Worm (Caenorhabditis elegans): ENCODE data around the gene idpb-5.

The idpb-5 gene

ce11 chrV:11829282-11829681 is 10.0 kb upstream of the idpb-5 start, which contains the start of gene col-158:
Gene col-158, plus strand, starts transcription at chrV:11829582.
- no peak for TF ChIP-seq F23B12.7 (tag; optimal IDR thresholded peaks at IDR 0.05; ENCODE audit: insufficient read depth)
- no peak for TF ChIP-seq ccch-3 (GFP tag; optimal IDR thresholded peaks at IDR 0.05)

- no peak for TF ChIP-seq nhr-90 (tag; optimal IDR thresholded peaks at IDR 0.05)
- TF ChIP-seq hsf-1 (GFP tag; IDR thresholded peaks at IDR 0.05), result no peak
- TF ChIP-seq ceh-27 (GFP tag; optimal IDR thresholded peaks at IDR 0.05), result no peak
- TF ChIP-seq him-1 (tag; optimal IDR thresholded peaks at IDR 0.05), result no peak
- TF ChIP-seq efl-1 (GFP tag; optimal IDR thresholded peaks at IDR 0.05), result no peak
- no peak for TF ChIP-seq rpc-1 (optimal IDR thresholded peaks at IDR 0.05)
- no peak for TF ChIP-seq rpc-1 (tag; optimal IDR thresholded peaks at IDR 0.05)
- TF ChIP-seq tlf-1 (GFP tag; optimal IDR thresholded peaks at IDR 0.05), result no peak
- no peak for TF ChIP-seq Y79H2A.3 (GFP tag; conservative IDR thresholded peaks at IDR 0.05)
- TF ChIP-seq hrde-1 (tag; optimal IDR thresholded peaks at IDR 0.05; ENCODE audit: borderline replicate concordance), result no peak
- no peak for TF ChIP-seq F22D6.2 (tag; optimal IDR thresholded peaks at IDR 0.05)
- no peak for TF ChIP-seq snpc-1.1 (tag; optimal IDR thresholded peaks at IDR 0.05; ENCODE audit: insufficient read depth)
- TF ChIP-seq ets-4 (GFP tag; optimal IDR thresholded peaks at IDR 0.05), result no peak
- no peak for TF ChIP-seq hlh-26 (GFP tag; conservative IDR thresholded peaks at IDR 0.05)
- no peak for TF ChIP-seq mel-28 (tag; optimal IDR thresholded peaks at IDR 0.05; ENCODE audit: borderline replicate concordance)
- TF ChIP-seq sptf-2 (GFP tag; optimal IDR thresholded peaks at IDR 0.05), result no peak
- TF ChIP-seq madf-8 (GFP tag; conservative IDR thresholded peaks at IDR 0.05), result no peak
- TF ChIP-seq ztf-25 (GFP tag; IDR thresholded peaks at IDR 0.05), result no peak
- TF ChIP-seq snpc-1.3 (tag; optimal IDR thresholded peaks at IDR 0.05; ENCODE audit: insufficient read depth), result no peak
Observed at ce11 chrV:11833319-11833718, 6.0 kb upstream of the idpb-5 start, which contains the start of gene pho-8. Gene pho-8, plus strand, starts transcription at chrV:11833619.

- peak; percentile 10 for TF ChIP-seq K12H6.12 (tag; optimal IDR thresholded peaks at IDR 0.05)
- TF ChIP-seq F37B4.10 (GFP tag; IDR thresholded peaks at IDR 0.05), result no peak
Observed at ce11 chrV:11836073-11836472, 3.2 kb upstream of the idpb-5 start, which contains the start of gene R13H4.2. Gene R13H4.2, plus strand, starts transcription at chrV:11836391.

ce11 chrV:11843678-11844366 is 4.5 kb downstream of the idpb-5 start, which contains the start of gene nphp-4:
Gene nphp-4, minus strand, starts transcription at chrV:11843728.
- TF ChIP-seq atf-7 (tag; optimal IDR thresholded peaks at IDR 0.05) (no peak), lin-40 (tag; optimal IDR thresholded peaks at IDR 0.05) (no peak), madf-3 (GFP tag; IDR thresholded peaks at IDR 0.05) (no peak), sptf-2 (GFP tag; optimal IDR thresholded peaks at IDR 0.05) (no peak), ets-4 (GFP tag; optimal IDR thresholded peaks at IDR 0.05) (no peak), unc-62 (GFP tag; optimal IDR thresholded peaks at IDR 0.05) (no peak)

ce11 chrV:11844828-11845227 is 5.5 kb downstream of the idpb-5 start:
- TF ChIP-seq nhr-80 (tag; optimal IDR thresholded peaks at IDR 0.05) (peak; percentile 31), mcd-1 (GFP tag; IDR thresholded peaks at IDR 0.05) (0 out of 2 replicates have a peak, but pooled peaks have one; percentile 30), K11D2.4 (GFP tag; IDR thresholded peaks at IDR 0.05) (0 out of 2 replicates have a peak, but pooled peaks have one; percentile 48), ekl-4 (GFP tag; IDR thresholded peaks at IDR 0.05) (peak; percentile 42; the same call in 1 of the 2 replicates), ceh-91 (GFP tag; IDR thresholded peaks at IDR 0.05) (no peak), ztf-28 (GFP tag; IDR thresholded peaks at IDR 0.05) (no peak), dox-1 (GFP tag; IDR thresholded peaks at IDR 0.05) (peak; percentile 48; the same call in 1 of the 2 replicates), zfh-2 (GFP tag; conservative IDR thresholded peaks at IDR 0.05) (peak; percentile 88), tbp1 (GFP tag; optimal IDR thresholded peaks at IDR 0.05) (peak; percentile 5), K12H6.12 (tag; optimal IDR thresholded peaks at IDR 0.05) (peak; percentile 38), lin-54 (GFP tag; optimal IDR thresholded peaks at IDR 0.05) (no peak), hmg-1.2 (GFP tag; IDR thresholded peaks at IDR 0.05) (peak; percentile 45; the same call in 1 of the 2 replicates), akir-1 (GFP tag; optimal IDR thresholded peaks at IDR 0.05) (no peak), him-1 (tag; optimal IDR thresholded peaks at IDR 0.05) (no peak), ets-4 (GFP tag; optimal IDR thresholded peaks at IDR 0.05) (no peak), mel-28 (tag; optimal IDR thresholded peaks at IDR 0.05; ENCODE audit: borderline replicate concordance) (no peak), chd-7 (tag; optimal IDR thresholded peaks at IDR 0.05) (peak; percentile 12), dpff-1 (tag; optimal IDR thresholded peaks at IDR 0.05) (no peak)
